Fruit fly (Drosophila melanogaster) whole organism, embryonic: ENCODE results near the gene thoc7.

Source experiments
- Aef1 ChIP-seq: fragments of 200-800 bp; sonication (Bioruptor generic); IDR thresholded peaks from 3 replicates; pipeline ENCODE4 v1.3.6; 2022; ENCODE audit warnings: missing biosample characterization, missing genetic modification characterization
- Atf-2 ChIP-seq: fragments of 200-800 bp; sonication (Bioruptor generic); optimal IDR thresholded peaks from 2 replicates; lab custom pipeline; 2016; ENCODE audit warnings: missing biosample characterization, missing genetic modification characterization
- Awh ChIP-seq: fragments of 200-800 bp; sonication (Bioruptor generic); IDR thresholded peaks from 2 replicates; pipeline ENCODE4, ENCODE4 v1.3.6; 2022; ENCODE audit warnings: missing biosample characterization, missing genetic modification characterization
- CG10366 ChIP-seq: fragments of 200-800 bp; sonication (Bioruptor generic); IDR thresholded peaks from 2 replicates; pipeline ENCODE4 v1.3.6; 2022; ENCODE audit warnings: missing biosample characterization, missing genetic modification characterization
- CG11695 ChIP-seq: fragments of 200-800 bp; sonication (Bioruptor generic); IDR thresholded peaks from 3 replicates; pipeline ENCODE4 v1.3.6; 2022; ENCODE audit warnings: missing biosample characterization, missing genetic modification characterization
- CG12236 ChIP-seq: fragments of 200-800 bp; sonication (Bioruptor generic); optimal IDR thresholded peaks from 2 replicates; lab custom pipeline; 2016; ENCODE audit warnings: missing biosample characterization, missing genetic modification characterization
- CG12391 ChIP-seq: fragments of 200-800 bp; sonication (Bioruptor generic); optimal IDR thresholded peaks from 3 replicates; lab custom pipeline; 2018; ENCODE audit warnings: missing biosample characterization, mild to moderate bottlenecking, missing genetic modification characterization, moderate library complexity
- CG12659 ChIP-seq: fragments of 200-800 bp; sonication (Bioruptor generic); optimal IDR thresholded peaks from 3 replicates; lab custom pipeline; 2017; ENCODE audit warnings: mild to moderate bottlenecking, missing biosample characterization, missing genetic modification reagents, missing genetic modification characterization
- CG14860 ChIP-seq: fragments of 200-800 bp; sonication (Bioruptor generic); IDR thresholded peaks from 3 replicates; pipeline ENCODE4 v1.3.6; 2022; ENCODE audit warnings: missing biosample characterization, missing genetic modification characterization; ENCODE audit not compliant: partially characterized antibody
- CG1529 ChIP-seq: fragments of 200-800 bp; sonication (Bioruptor generic); optimal IDR thresholded peaks from 3 replicates; lab custom pipeline; 2018; ENCODE audit warnings: missing biosample characterization, missing genetic modification characterization
- CG17328 ChIP-seq: fragments of 200-800 bp; sonication (Bioruptor generic); IDR thresholded peaks from 2 replicates; pipeline ENCODE4 v1.3.6; 2022; ENCODE audit warnings: missing biosample characterization, missing genetic modification characterization
- CG1832 ChIP-seq: fragments of 200-800 bp; sonication (Bioruptor generic); optimal IDR thresholded peaks from 2 replicates; lab custom pipeline; 2017; ENCODE audit warnings: missing biosample characterization, mild to moderate bottlenecking, missing genetic modification characterization, inconsistent platforms
- CG2129 ChIP-seq: fragments of 200-800 bp; sonication (Bioruptor generic); IDR thresholded peaks from 2 replicates; pipeline ENCODE4 v1.3.6; 2022; ENCODE audit warnings: missing biosample characterization, missing genetic modification characterization; ENCODE audit not compliant: partially characterized antibody
- CG2678 ChIP-seq: fragments of 200-800 bp; sonication (Bioruptor generic); optimal IDR thresholded peaks from 3 replicates; lab custom pipeline; 2019; ENCODE audit warnings: missing biosample characterization, mild to moderate bottlenecking, missing genetic modification characterization, moderate library complexity
- CG2889 ChIP-seq: fragments of 200-800 bp; sonication (Bioruptor generic); IDR thresholded peaks from 3 replicates; pipeline ENCODE4 v1.3.6; 2022; ENCODE audit warnings: missing biosample characterization, missing genetic modification characterization
- CG31224 ChIP-seq: fragments of 200-800 bp; sonication (Bioruptor generic); IDR thresholded peaks from 2 replicates; pipeline ENCODE4 v1.3.6; 2022; ENCODE audit warnings: missing biosample characterization, missing genetic modification characterization
- CG3281 ChIP-seq: fragments of 200-800 bp; sonication (Bioruptor generic); optimal IDR thresholded peaks from 3 replicates; lab custom pipeline; 2017; ENCODE audit warnings: missing biosample characterization, mild to moderate bottlenecking, missing genetic modification characterization
- CG33557 ChIP-seq: fragments of 200-800 bp; sonication (Bioruptor generic); optimal IDR thresholded peaks from 2 replicates; lab custom pipeline; 2019; ENCODE audit warnings: missing biosample characterization, mild to moderate bottlenecking, missing genetic modification characterization, moderate library complexity
- CG4707 ChIP-seq: fragments of 200-800 bp; sonication (Bioruptor generic); optimal IDR thresholded peaks from 2 replicates; lab custom pipeline; 2018; ENCODE audit warnings: missing biosample characterization, mild to moderate bottlenecking, missing genetic modification characterization, moderate library complexity
- CG4730 ChIP-seq: fragments of 200-800 bp; sonication (Bioruptor generic); IDR thresholded peaks from 2 replicates; pipeline ENCODE4 v1.3.6; 2022; ENCODE audit warnings: missing biosample characterization, missing genetic modification characterization
- CG9437 ChIP-seq: fragments of 200-800 bp; sonication (Bioruptor generic); optimal IDR thresholded peaks from 2 replicates; lab custom pipeline; 2018; ENCODE audit warnings: missing biosample characterization, mild to moderate bottlenecking, missing genetic modification characterization
- CG9727 ChIP-seq: fragments of 200-800 bp; sonication (Bioruptor generic); optimal IDR thresholded peaks from 3 replicates; lab custom pipeline; 2017; ENCODE audit warnings: missing biosample characterization, mild to moderate bottlenecking, missing genetic modification characterization
- HHEX ChIP-seq: fragments of 200-800 bp; sonication (Bioruptor generic); optimal IDR thresholded peaks from 3 replicates; lab custom pipeline; 2017; ENCODE audit warnings: missing biosample characterization, mild to moderate bottlenecking, missing genetic modification characterization, missing genetic modification reagents
- Kr ChIP-seq: fragments of 200-800 bp; sonication (Bioruptor generic); optimal IDR thresholded peaks from 2 replicates; lab custom pipeline; 2017; ENCODE audit warnings: missing biosample characterization, mild to moderate bottlenecking, missing genetic modification characterization
- Neu2 ChIP-seq: fragments of 200-800 bp; sonication (Bioruptor generic); optimal IDR thresholded peaks from 3 replicates; lab custom pipeline; 2016; ENCODE audit warnings: missing biosample characterization, missing genetic modification characterization, borderline replicate concordance
- Nf-YC ChIP-seq: fragments of 200-800 bp; optimal IDR thresholded peaks from 3 replicates; lab custom pipeline; 2019; ENCODE audit warnings: missing biosample characterization, mild to moderate bottlenecking, missing genetic modification characterization, moderate library complexity
- Ravus ChIP-seq: fragments of 200-800 bp; sonication (Bioruptor generic); IDR thresholded peaks from 2 replicates; pipeline ENCODE4 v1.3.6; 2022; ENCODE audit warnings: missing biosample characterization, missing genetic modification characterization
- Rfx ChIP-seq: fragments of 200-800 bp; sonication (Bioruptor generic); IDR thresholded peaks from 2 replicates; pipeline ENCODE4 v1.3.6; 2022; ENCODE audit warnings: missing biosample characterization, missing genetic modification characterization
- amos ChIP-seq: fragments of 200-800 bp; sonication (Bioruptor generic); IDR thresholded peaks from 2 replicates; pipeline ENCODE4 v1.3.6; 2022; ENCODE audit warnings: missing biosample characterization, missing genetic modification characterization; ENCODE audit not compliant: partially characterized antibody
- ara ChIP-seq: fragments of 200-800 bp; sonication (Bioruptor generic); IDR thresholded peaks from 2 replicates; pipeline ENCODE4 v1.3.6; 2022; ENCODE audit warnings: missing biosample characterization, missing genetic modification characterization
- cg ChIP-seq: fragments of 200-800 bp; sonication (Bioruptor generic); optimal IDR thresholded peaks from 3 replicates; lab custom pipeline; 2019; ENCODE audit warnings: missing biosample characterization, mild to moderate bottlenecking, missing genetic modification characterization, moderate library complexity
- chif ChIP-seq, 2 experiments: fragments of 200-800 bp; sonication (Bioruptor generic); optimal IDR thresholded peaks; 3 replicates each; lab custom pipeline; 2016; ENCODE audit warnings: missing biosample characterization in 2 of 2, missing genetic modification characterization in 2 of 2
- ci ChIP-seq: fragments of 200-800 bp; sonication (Bioruptor generic); IDR thresholded peaks from 3 replicates; pipeline ENCODE4 v1.3.6; 2022; ENCODE audit warnings: missing biosample characterization, missing genetic modification characterization
- dmrt99B ChIP-seq: fragments of 200-800 bp; sonication (Bioruptor generic); optimal IDR thresholded peaks from 2 replicates; lab custom pipeline; 2018; ENCODE audit warnings: missing biosample characterization, mild to moderate bottlenecking, missing genetic modification characterization, moderate library complexity
- dpn ChIP-seq, 2 experiments: fragments of 200-800 bp; sonication (Bioruptor generic); optimal IDR thresholded peaks; 3 replicates each; lab custom pipeline; 2016; ENCODE audit warnings: missing biosample characterization in 2 of 2, missing genetic modification characterization in 2 of 2
- jigr1 ChIP-seq: fragments of 200-800 bp; sonication (Bioruptor generic); IDR thresholded peaks from 3 replicates; pipeline ENCODE4 v1.3.6; 2022; ENCODE audit warnings: missing biosample characterization, missing genetic modification characterization
- ken ChIP-seq: fragments of 200-800 bp; sonication (Bioruptor generic); IDR thresholded peaks from 3 replicates; pipeline ENCODE4 v1.3.6; 2022; ENCODE audit warnings: missing biosample characterization, missing genetic modification characterization
- nom ChIP-seq: fragments of 200-800 bp; sonication (Bioruptor generic); optimal IDR thresholded peaks from 2 replicates; lab custom pipeline; 2017; ENCODE audit warnings: missing biosample characterization, missing genetic modification characterization, mild to moderate bottlenecking, moderate library complexity, missing genetic modification reagents
- oc ChIP-seq: fragments of 200-800 bp; sonication (Bioruptor generic); optimal IDR thresholded peaks from 2 replicates; lab custom pipeline; 2018; ENCODE audit warnings: missing biosample characterization, mild to moderate bottlenecking, missing genetic modification characterization, moderate library complexity
- pho ChIP-seq: fragments of 200-800 bp; sonication (Bioruptor generic); optimal IDR thresholded peaks from 2 replicates; lab custom pipeline; 2016; ENCODE audit warnings: missing biosample characterization, missing genetic modification characterization
- pum ChIP-seq: fragments of 200-800 bp; sonication (Bioruptor generic); optimal IDR thresholded peaks from 2 replicates; lab custom pipeline; 2016; ENCODE audit warnings: missing biosample characterization, missing genetic modification characterization
- row ChIP-seq: fragments of 200-800 bp; sonication (Bioruptor generic); IDR thresholded peaks from 3 replicates; pipeline ENCODE4 v1.3.6; 2022; ENCODE audit warnings: missing biosample characterization, missing genetic modification characterization
- scrt ChIP-seq: fragments of 200-800 bp; sonication (Bioruptor generic); optimal IDR thresholded peaks from 2 replicates; lab custom pipeline; 2018; ENCODE audit warnings: missing biosample characterization, mild to moderate bottlenecking, missing genetic modification characterization, moderate library complexity
- stwl ChIP-seq: fragments of 200-800 bp; sonication (Bioruptor generic); optimal IDR thresholded peaks from 3 replicates; lab custom pipeline; 2018; ENCODE audit warnings: missing biosample characterization, mild to moderate bottlenecking, missing genetic modification characterization, moderate library complexity
- tap ChIP-seq: fragments of 200-800 bp; optimal IDR thresholded peaks from 3 replicates; lab custom pipeline; 2019; ENCODE audit warnings: missing biosample characterization, mild to moderate bottlenecking, missing genetic modification characterization, moderate library complexity
- trh ChIP-seq: fragments of 200-800 bp; sonication (Bioruptor generic); optimal IDR thresholded peaks from 2 replicates; lab custom pipeline; 2016; ENCODE audit warnings: missing biosample characterization, missing genetic modification characterization
- wdn ChIP-seq: fragments of 200-800 bp; sonication (Bioruptor generic); IDR thresholded peaks from 2 replicates; pipeline ENCODE4 v1.3.6; 2022; ENCODE audit warnings: missing biosample characterization, missing genetic modification characterization
- wor ChIP-seq: fragments of 200-800 bp; sonication (Bioruptor generic); IDR thresholded peaks from 2 replicates; pipeline ENCODE4 v1.3.6; 2022; ENCODE audit warnings: missing biosample characterization, missing genetic modification characterization

The thoc7 gene

DNA sequence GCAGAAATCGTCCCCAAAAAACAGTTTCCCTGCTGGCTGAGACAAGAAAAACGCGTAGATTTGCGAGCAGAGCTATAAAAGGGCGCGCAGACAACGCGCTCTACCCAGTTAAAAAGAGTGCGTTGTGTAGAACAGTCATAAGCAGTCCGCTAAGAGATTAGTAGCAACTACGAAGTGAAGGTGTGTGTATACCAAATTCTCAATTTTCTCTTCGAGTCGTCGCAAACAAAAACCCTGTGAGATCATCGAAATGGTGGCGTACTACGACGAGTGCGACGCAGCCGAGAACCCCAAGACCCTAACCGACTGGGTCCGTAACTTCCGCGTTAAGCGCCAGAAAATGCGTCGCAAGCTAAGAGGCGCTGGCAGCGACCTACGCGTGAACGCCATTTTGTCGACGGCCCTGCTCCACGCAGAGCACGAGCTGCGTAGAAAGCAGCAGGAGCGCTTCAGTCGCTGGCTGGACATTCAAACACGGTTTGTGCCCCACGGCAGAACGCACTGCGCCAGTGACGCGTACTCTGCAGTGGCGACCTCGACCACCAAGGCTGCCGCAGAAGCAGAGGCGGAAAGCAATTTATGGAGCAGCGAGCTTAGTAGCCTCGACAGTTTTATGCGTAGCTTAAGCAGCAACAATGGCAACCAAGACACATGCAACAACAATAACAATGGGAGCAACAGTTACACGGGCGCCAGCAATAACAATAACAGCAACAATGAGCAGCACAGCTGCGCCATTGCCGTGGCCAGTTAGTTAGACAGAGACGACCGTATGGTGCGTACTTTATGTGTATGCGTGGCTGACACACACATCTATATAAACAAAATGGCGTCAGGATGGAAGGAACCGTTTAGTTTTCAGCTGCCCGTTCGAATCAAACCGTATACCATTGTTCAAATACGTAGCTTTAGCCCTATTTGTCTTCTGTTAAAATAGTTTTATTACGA is 11.8 kb upstream of the thoc7 start (continued):
- no peak for TF ChIP-seq tap (tag; lab: Kevin White, UChicago)
- TF ChIP-seq row (GFP tag; lab: Robert Waterston, UW) = no peak
- peak; percentile 64; the same call in 2 of the 3 replicates for TF ChIP-seq Aef1 (GFP tag; lab: Robert Waterston, UW)
- peak; percentile 20 for TF ChIP-seq CG12659 (GFP tag; lab: Kevin White, UChicago)
- no peak for TF ChIP-seq chif (GFP tag; optimal IDR thresholded peaks at IDR 0.05; lab: Kevin White, UChicago)
- peak; percentile 44 for TF ChIP-seq ara (GFP tag; lab: Robert Waterston, UW)
- TF ChIP-seq pum (GFP tag; lab: Kevin White, UChicago) = no peak
- TF ChIP-seq dpn (GFP tag; optimal IDR thresholded peaks at IDR 0.05; lab: Kevin White, UChicago) = no peak
- TF ChIP-seq ken = peak; percentile 9; the same call in 2 of the 3 replicates
- no peak for TF ChIP-seq CG14860 (GFP tag; lab: Robert Waterston, UW)
- TF ChIP-seq CG1832 = peak; percentile 52
- no peak for TF ChIP-seq Atf-2
- no peak for TF ChIP-seq dmrt99B (tag; lab: Kevin White, UChicago)
- no peak for TF ChIP-seq CG2889 (GFP tag; lab: Robert Waterston, UW)
- TF ChIP-seq CG9437 (GFP tag; lab: Kevin White, UChicago) = no peak
- no peak for TF ChIP-seq CG4730 (GFP tag; lab: Robert Waterston, UW)
- TF ChIP-seq Kr = no peak
- peak; percentile 36; the same call in 1 of the 2 replicates for TF ChIP-seq CG31224
- no peak for TF ChIP-seq wdn (GFP tag; lab: Robert Waterston, UW)
- no peak for TF ChIP-seq HHEX (GFP tag; lab: Kevin White, UChicago)
- no peak for TF ChIP-seq CG3281 (GFP tag; lab: Kevin White, UChicago)
- no peak for TF ChIP-seq stwl
- no peak for TF ChIP-seq oc (tag; lab: Kevin White, UChicago)
- TF ChIP-seq wor (GFP tag; lab: Robert Waterston, UW) = no peak
- TF ChIP-seq Neu2 (GFP tag; lab: Kevin White, UChicago) = no peak
- TF ChIP-seq CG17328 (GFP tag; lab: Robert Waterston, UW) = peak; percentile 30; the same call in 1 of the 2 replicates
- TF ChIP-seq CG10366 (GFP tag; lab: Robert Waterston, UW) = no peak
- no peak for TF ChIP-seq CG2129 (GFP tag; lab: Robert Waterston, UW)
- no peak for TF ChIP-seq CG12236 (GFP tag; lab: Kevin White, UChicago)
- TF ChIP-seq ci (GFP tag; lab: Robert Waterston, UW) = peak; percentile 55
- no peak for TF ChIP-seq CG1529 (GFP tag; lab: Kevin White, UChicago)
- TF ChIP-seq nom (GFP tag; lab: Kevin White, UChicago) = peak; percentile 78
- TF ChIP-seq jigr1 (GFP tag; lab: Robert Waterston, UW) = no peak
- peak; percentile 41 for TF ChIP-seq Rfx (GFP tag; lab: Robert Waterston, UW)
- no peak for TF ChIP-seq CG2678 (tag; lab: Kevin White, UChicago)
- peak; percentile 6; the same call in 1 of the 3 replicates for TF ChIP-seq CG11695 (GFP tag; lab: Robert Waterston, UW)
- peak; percentile 89 for TF ChIP-seq cg (GFP tag; lab: Kevin White, UChicago)
- peak; percentile 34 for TF ChIP-seq pho (GFP tag; lab: Kevin White, UChicago)
- TF ChIP-seq Nf-YC (tag; lab: Kevin White, UChicago) = peak; percentile 24
- no peak for TF ChIP-seq CG4707 (GFP tag; lab: Kevin White, UChicago)
- TF ChIP-seq Ravus (GFP tag; lab: Robert Waterston, UW) = no peak
- TF ChIP-seq CG9727 = peak; percentile 56
- no peak for TF ChIP-seq CG33557
- TF ChIP-seq Awh (GFP tag; lab: Robert Waterston, UW) = peak; percentile 32; the same call in 1 of the 2 replicates
- no peak for TF ChIP-seq trh
- peak; percentile 49; the same call in 1 of the 2 replicates for TF ChIP-seq amos (GFP tag; lab: Robert Waterston, UW)
- TF ChIP-seq scrt (GFP tag; lab: Kevin White, UChicago) = peak; percentile 98
- no peak for TF ChIP-seq CG12391 (tag; lab: Kevin White, UChicago)
